Fruit fly (Drosophila melanogaster) whole organism, wandering third instar larva: ENCODE results near the gene CG14440.

ENCODE experiments used
- HLH106 ChIP-seq: fragments of 200-800 bp; optimal IDR thresholded peaks from 3 replicates; lab custom pipeline; 2019; ENCODE audit warnings: missing biosample characterization, mild to moderate bottlenecking, missing genetic modification characterization, moderate library complexity
- psq ChIP-seq: fragments of 200-800 bp; sonication (Bioruptor generic); optimal IDR thresholded peaks from 3 replicates; lab custom pipeline; 2017; ENCODE audit warnings: missing biosample characterization, mild to moderate bottlenecking, missing genetic modification characterization, moderate library complexity

DNA sequence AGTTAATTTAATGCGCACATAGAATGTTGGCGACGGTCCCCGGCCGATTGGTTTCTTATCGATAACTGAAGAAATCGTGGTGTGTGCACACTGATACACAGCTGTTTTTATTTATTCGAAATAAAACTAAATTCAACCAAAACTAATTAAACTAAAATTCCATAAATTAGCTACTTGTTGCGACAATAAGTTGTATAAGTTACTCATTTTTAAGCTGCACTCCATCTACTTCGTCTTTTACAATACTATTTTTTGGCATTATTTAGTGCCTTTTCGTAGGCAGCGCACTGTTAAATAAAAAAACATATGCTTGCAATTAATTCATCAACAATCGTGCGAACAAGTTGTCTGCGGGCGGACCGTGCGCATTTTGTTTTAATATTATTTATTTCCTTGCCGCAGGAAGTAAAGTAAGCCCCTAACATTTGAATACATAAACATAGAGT, 37.0 kb downstream of the CG14440 start, which contains the start of the genes CG3224 and Ctr1A:
- TF ChIP-seq psq (GFP tag; lab: Kevin White, UChicago) (no peak), HLH106 (tag; lab: Kevin White, UChicago) (no peak)
